Worm (Caenorhabditis elegans): ENCODE data around the gene qui-1.
A peak's percentile ranks its signal among the peaks of the same experiment; 100 is the strongest.

Gene qui-1

DNA sequence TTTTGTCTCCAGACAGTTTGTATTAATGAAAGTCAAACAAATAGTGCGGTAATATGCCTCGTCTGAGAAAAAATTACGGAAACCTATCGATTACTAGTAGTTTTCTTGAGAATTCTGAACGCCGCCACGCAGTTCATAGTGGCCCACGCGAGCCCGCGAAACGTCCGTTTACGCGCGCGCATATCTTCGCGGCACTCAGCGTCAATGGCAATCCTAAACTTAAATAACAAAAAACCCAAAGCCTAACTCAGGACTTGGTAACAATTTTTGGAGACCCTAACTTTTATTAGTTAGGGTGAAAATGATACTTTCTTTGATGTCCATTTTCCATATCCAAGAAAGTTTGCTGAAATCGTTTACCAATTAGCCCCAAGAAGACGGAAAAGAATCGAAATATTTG is 39.8 kb downstream of the qui-1 start (continued):
- TF ChIP-seq F49E8.2 (tag; optimal IDR thresholded peaks at IDR 0.05; ENCODE audit: borderline replicate concordance) (peak; percentile 53), spr-3 (GFP tag; optimal IDR thresholded peaks at IDR 0.05) (no peak), nhr-11 (tag; optimal IDR thresholded peaks at IDR 0.05) (no peak), mes-2 (tag; optimal IDR thresholded peaks at IDR 0.05; ENCODE audit: poor library complexity, severe bottlenecking) (no peak), Y48G9A.11 (GFP tag; IDR thresholded peaks at IDR 0.05) (0 out of 2 replicates have a peak, but pooled peaks have one; percentile 15)

DNA sequence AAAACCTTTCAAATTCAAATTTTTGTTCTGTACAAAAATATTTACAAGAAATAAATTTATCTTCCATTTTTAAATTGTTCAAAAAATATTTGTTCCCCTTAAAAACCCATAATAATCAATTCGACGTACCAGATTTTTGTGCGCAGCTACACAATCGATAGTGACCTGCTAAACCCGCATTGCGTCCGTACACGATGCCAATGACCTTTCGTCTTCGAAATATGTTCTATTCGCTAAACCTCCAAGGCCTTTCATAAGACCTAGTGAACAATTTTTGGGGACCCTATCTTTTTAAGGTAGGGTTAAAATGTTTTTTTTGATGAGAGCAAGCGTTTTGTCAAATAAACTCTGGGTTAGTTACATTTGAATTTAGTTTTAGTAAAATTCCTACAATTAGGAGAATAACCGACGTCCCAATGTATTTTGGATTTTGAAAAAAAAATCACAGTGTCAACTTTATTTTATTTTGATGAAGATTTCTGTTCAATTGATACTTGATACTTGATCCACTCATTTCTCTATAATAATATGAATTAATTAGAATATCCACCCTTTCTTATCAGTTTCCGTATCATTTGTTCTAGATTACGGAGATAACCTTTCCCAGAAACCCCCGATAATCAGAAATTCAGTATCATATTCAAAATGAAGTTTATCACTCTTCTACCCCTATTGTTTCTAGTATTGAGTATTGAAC is 40.5 kb downstream of the qui-1 start, which contains the start of gene Y45F10B.59:
Gene Y45F10B.59 (plus strand): TSS at position 647 of the 697 bp plus-strand sequence.
- no peak for TF ChIP-seq ama-1 (optimal IDR thresholded peaks at IDR 0.05)
- TF ChIP-seq snpc-1.2 (GFP tag; IDR thresholded peaks at IDR 0.05), result peak; percentile 91

DNA sequence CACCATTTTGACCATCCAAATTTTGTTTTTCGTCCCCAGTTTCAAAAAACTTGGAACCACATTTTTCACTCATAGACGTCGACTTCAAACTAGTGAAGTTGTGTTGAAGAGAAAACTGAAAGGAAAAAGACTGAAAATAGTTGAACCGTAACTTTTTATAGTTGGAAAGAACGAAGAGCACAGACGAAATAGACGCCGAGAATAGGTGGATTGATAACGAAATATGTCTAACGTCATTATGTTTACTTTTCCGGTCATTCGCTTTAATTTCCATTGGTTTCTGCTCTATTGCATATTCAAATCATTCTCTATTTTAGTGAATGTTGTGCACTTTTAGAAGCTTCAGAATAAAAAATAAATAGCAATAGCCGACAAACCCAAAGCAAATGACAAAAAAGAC is 48.1 kb downstream of the qui-1 start, which contains the start of gene C08F11.13:
Gene C08F11.13 (minus strand): TSS at position 138 of the 400 bp plus-strand sequence.
- TF ChIP-seq pha-4 (GFP tag; IDR thresholded peaks at IDR 0.05) (no peak), pha-4 (tag; optimal IDR thresholded peaks at IDR 0.05) (no peak), jun-1 (tag; optimal IDR thresholded peaks at IDR 0.05) (no peak), zag-1 (tag; optimal IDR thresholded peaks at IDR 0.05) (no peak), aly-2 (tag; optimal IDR thresholded peaks at IDR 0.05) (no peak), nhr-77 (tag; optimal IDR thresholded peaks at IDR 0.05) (peak; percentile 7), unc-62 (GFP tag; optimal IDR thresholded peaks at IDR 0.05 in 1 of 2) (peak in 1 of 2 experiments; percentile 54), unc-62 (tag; optimal IDR thresholded peaks at IDR 0.05) (no peak), ceh-20 (GFP tag; IDR thresholded peaks at IDR 0.05) (no peak), spr-3 (GFP tag; optimal IDR thresholded peaks at IDR 0.05) (no peak), lin-15B (tag; optimal IDR thresholded peaks at IDR 0.05) (no peak), ceh-82 (tag; optimal IDR thresholded peaks at IDR 0.05) (no peak), nhr-28 (tag; optimal IDR thresholded peaks at IDR 0.05) (peak; percentile 59), rbr-2 (tag; optimal IDR thresholded peaks at IDR 0.05) (no peak), ztf-7 (tag; optimal IDR thresholded peaks at IDR 0.05) (no peak), dve-1 (tag; optimal IDR thresholded peaks at IDR 0.05; ENCODE audit: insufficient read depth) (peak; percentile 44), pqm-1 (tag; optimal IDR thresholded peaks at IDR 0.05) (peak; percentile 23), mdl-1 (tag; optimal IDR thresholded peaks at IDR 0.05) (no peak), ceh-28 (tag; optimal IDR thresholded peaks at IDR 0.05) (no peak), daf-16 (GFP tag; optimal IDR thresholded peaks at IDR 0.05) (no peak), daf-16 (tag; optimal IDR thresholded peaks at IDR 0.05) (peak; percentile 89), nhr-102 (tag; optimal IDR thresholded peaks at IDR 0.05) (no peak), Y48G9A.11 (GFP tag; IDR thresholded peaks at IDR 0.05) (no peak), ceh-44 (GFP tag; IDR thresholded peaks at IDR 0.05) (no peak), arid-1 (GFP tag; conservative IDR thresholded peaks at IDR 0.05) (no peak)

DNA sequence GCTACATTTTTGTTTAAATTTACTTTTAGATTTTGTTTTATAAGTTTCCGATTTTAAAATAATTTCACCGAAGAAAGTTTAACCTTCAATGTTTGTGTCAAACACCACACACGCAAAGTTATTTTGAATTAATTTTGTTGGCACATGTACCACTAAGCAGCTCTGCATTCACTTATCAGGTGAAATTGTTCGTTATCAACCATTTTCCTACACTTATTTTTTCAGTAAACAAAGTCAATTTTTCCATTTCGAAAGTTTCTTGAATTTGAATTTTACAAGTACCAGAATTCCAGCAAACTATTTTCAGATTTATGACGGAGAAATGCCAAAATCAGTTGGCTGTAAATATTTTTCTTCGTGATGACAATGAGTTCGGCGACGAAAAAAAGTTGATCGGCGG is 57.5 kb downstream of the qui-1 start, which contains the start of gene C08F11.3:
Gene C08F11.3 (plus strand): TSS at position 301 of the 400 bp plus-strand sequence.
- no peak for TF ChIP-seq ZK337.2 (GFP tag; IDR thresholded peaks at IDR 0.05)
- no peak for TF ChIP-seq ceh-44 (GFP tag; IDR thresholded peaks at IDR 0.05)
- TF ChIP-seq ceh-62 (tag; optimal IDR thresholded peaks at IDR 0.05), result no peak
- no peak for TF ChIP-seq Y105C5A.15 (GFP tag; IDR thresholded peaks at IDR 0.05)
- no peak for TF ChIP-seq egl-27 (tag; optimal IDR thresholded peaks at IDR 0.05)
- no peak for TF ChIP-seq F10B5.3 (tag; optimal IDR thresholded peaks at IDR 0.05)
- no peak for TF ChIP-seq lir-3 (tag; optimal IDR thresholded peaks at IDR 0.05)
- no peak for TF ChIP-seq daf-16 (GFP tag; optimal IDR thresholded peaks at IDR 0.05)
- TF ChIP-seq daf-16 (tag; optimal IDR thresholded peaks at IDR 0.05), result peak; percentile 71
- TF ChIP-seq F37D6.2 (tag; optimal IDR thresholded peaks at IDR 0.05), result no peak
- TF ChIP-seq ces-1 (GFP tag; optimal IDR thresholded peaks at IDR 0.05), result no peak
- no peak for TF ChIP-seq skn-1 (tag; optimal IDR thresholded peaks at IDR 0.05)
- TF ChIP-seq nhr-76 (tag; optimal IDR thresholded peaks at IDR 0.05), result no peak
- no peak for TF ChIP-seq saeg-2 (GFP tag; IDR thresholded peaks at IDR 0.05)
- no peak for TF ChIP-seq daf-8 (GFP tag; IDR thresholded peaks at IDR 0.05)
- TF ChIP-seq nhr-28 (tag; optimal IDR thresholded peaks at IDR 0.05), result peak; percentile 1

Data from whole organism, L4 larva.